Worm (Caenorhabditis elegans) whole organism, late embryonic: ENCODE data around the gene Y47C4A.1.
"Not testable (repeated sequence)": the region's sequence is repeated elsewhere in the genome, so short reads cannot be mapped to it uniquely, and the experiment has no call there.

Source experiments
- F13H6.1 ChIP-seq: sonication (generic microtip); optimal IDR thresholded peaks from 2 replicates; lab custom pipeline; 2016; ENCODE audit warnings: missing genetic modification characterization, missing compliant biosample characterization
- K02D7.2 ChIP-seq: sonication (generic microtip); optimal IDR thresholded peaks from 2 replicates; lab custom pipeline; 2017; ENCODE audit warnings: mild to moderate bottlenecking, missing genetic modification characterization, missing compliant biosample characterization
- K09A11.1 ChIP-seq: sonication (generic microtip); optimal IDR thresholded peaks from 2 replicates; lab custom pipeline; 2017; ENCODE audit warnings: antibody characterized with exemption, mild to moderate bottlenecking, missing genetic modification characterization, missing compliant biosample characterization; ENCODE audit not compliant: insufficient read depth
- T23F11.4 ChIP-seq: fragments of 200-800 bp; sonication (Bioruptor generic); optimal IDR thresholded peaks from 2 replicates; lab custom pipeline; 2018; ENCODE audit warnings: mild to moderate bottlenecking, missing genetic modification characterization, missing compliant biosample characterization
- ahr-1 ChIP-seq: sonication (generic microtip); optimal IDR thresholded peaks from 2 replicates; lab custom pipeline; 2016; ENCODE audit warnings: missing genetic modification characterization, missing compliant biosample characterization
- ceh-14 ChIP-seq: sonication (generic microtip); optimal IDR thresholded peaks from 2 replicates; lab custom pipeline; 2016; ENCODE audit warnings: missing genotype, missing genetic modification characterization, missing compliant biosample characterization
- ceh-2 ChIP-seq: sonication (generic microtip); optimal IDR thresholded peaks from 2 replicates; lab custom pipeline; 2016; ENCODE audit warnings: missing genotype, missing genetic modification characterization, missing compliant biosample characterization
- ceh-45 ChIP-seq: fragments of 200-800 bp; sonication (Bioruptor generic); IDR thresholded peaks from 2 replicates; pipeline ENCODE4 v1.3.6; 2022; ENCODE audit warnings: missing genetic modification reagents, missing genetic modification characterization, missing compliant biosample characterization
- ceh-48 ChIP-seq: sonication (generic microtip); optimal IDR thresholded peaks from 2 replicates; lab custom pipeline; 2016; ENCODE audit warnings: missing genetic modification characterization, inconsistent platforms, missing compliant biosample characterization
- ceh-9 ChIP-seq: sonication (generic microtip); optimal IDR thresholded peaks from 2 replicates; lab custom pipeline; 2016; ENCODE audit warnings: mild to moderate bottlenecking, missing genetic modification characterization, inconsistent platforms, missing compliant biosample characterization
- dmd-4 ChIP-seq: sonication (generic microtip); optimal IDR thresholded peaks from 2 replicates; lab custom pipeline; 2016; ENCODE audit warnings: borderline replicate concordance, missing genetic modification characterization, missing compliant biosample characterization
- dve-1 ChIP-seq: sonication (generic microtip); optimal IDR thresholded peaks from 2 replicates; lab custom pipeline; 2017; ENCODE audit warnings: antibody characterized with exemption, mild to moderate bottlenecking, missing genetic modification characterization, missing compliant biosample characterization
- elt-2 ChIP-seq: sonication (generic microtip); optimal IDR thresholded peaks from 2 replicates; lab custom pipeline; 2016; ENCODE audit warnings: missing genetic modification reagents, missing genetic modification characterization, missing compliant biosample characterization
- elt-4 ChIP-seq: sonication (generic microtip); optimal IDR thresholded peaks from 2 replicates; lab custom pipeline; 2016; ENCODE audit warnings: missing genetic modification characterization, missing compliant biosample characterization
- ets-4 ChIP-seq: sonication (generic microtip); optimal IDR thresholded peaks from 2 replicates; lab custom pipeline; 2016; ENCODE audit warnings: missing genetic modification characterization, missing compliant biosample characterization
- eyg-1 ChIP-seq: sonication (generic microtip); optimal IDR thresholded peaks from 2 replicates; lab custom pipeline; 2016; ENCODE audit warnings: missing genotype, missing genetic modification characterization, missing compliant biosample characterization
- fax-1 ChIP-seq: sonication (generic microtip); optimal IDR thresholded peaks from 2 replicates; lab custom pipeline; 2016; ENCODE audit warnings: missing genotype, missing genetic modification characterization, missing compliant biosample characterization
- hlh-30 ChIP-seq: sonication (generic microtip); optimal IDR thresholded peaks from 2 replicates; lab custom pipeline; 2017; ENCODE audit warnings: antibody characterized with exemption, missing genetic modification characterization, missing compliant biosample characterization; ENCODE audit not compliant: insufficient read depth
- hlh-6 ChIP-seq: sonication (generic microtip); optimal IDR thresholded peaks from 2 replicates; lab custom pipeline; 2016; ENCODE audit warnings: missing genotype, missing genetic modification characterization, missing compliant biosample characterization
- lim-6 ChIP-seq: sonication (generic microtip); optimal IDR thresholded peaks from 2 replicates; lab custom pipeline; 2016; ENCODE audit warnings: missing genetic modification characterization, missing compliant biosample characterization
- mec-3 ChIP-seq: sonication (generic microtip); optimal IDR thresholded peaks from 2 replicates; lab custom pipeline; 2016; ENCODE audit warnings: borderline replicate concordance, missing genetic modification characterization, missing compliant biosample characterization
- nhr-11 ChIP-seq: fragments of 150-350 bp; optimal IDR thresholded peaks from 2 replicates; lab custom pipeline; 2014; ENCODE audit warnings: missing biosample characterization, missing genetic modification characterization
- npax-4 ChIP-seq: sonication (generic microtip); optimal IDR thresholded peaks from 2 replicates; lab custom pipeline; 2016; ENCODE audit warnings: missing genetic modification characterization, missing compliant biosample characterization
- odd-2 ChIP-seq: sonication (generic microtip); optimal IDR thresholded peaks from 2 replicates; lab custom pipeline; 2017; ENCODE audit warnings: antibody characterized with exemption, mild to moderate bottlenecking, missing genetic modification characterization, missing compliant biosample characterization
- pag-3 ChIP-seq: sonication (generic microtip); optimal IDR thresholded peaks from 2 replicates; lab custom pipeline; 2016; ENCODE audit warnings: missing compliant biosample characterization, missing genetic modification characterization, borderline replicate concordance
- pax-1 ChIP-seq: fragments of 150-350 bp; optimal IDR thresholded peaks from 2 replicates; lab custom pipeline; 2014; ENCODE audit warnings: missing biosample characterization, missing genetic modification characterization
- ref-2 ChIP-seq: sonication (generic microtip); optimal IDR thresholded peaks from 2 replicates; lab custom pipeline; 2016; ENCODE audit warnings: missing genetic modification characterization, missing compliant biosample characterization
- rnt-1 ChIP-seq: sonication (generic microtip); optimal IDR thresholded peaks from 2 replicates; lab custom pipeline; 2016; ENCODE audit warnings: missing genetic modification characterization, missing compliant biosample characterization
- sdc-2 ChIP-seq: sonication (generic microtip); optimal IDR thresholded peaks from 2 replicates; lab custom pipeline; 2016; ENCODE audit warnings: missing genotype, missing genetic modification characterization, missing compliant biosample characterization
- syd-9 ChIP-seq: sonication (generic microtip); optimal IDR thresholded peaks from 2 replicates; lab custom pipeline; 2016; ENCODE audit warnings: mild to moderate bottlenecking, missing genetic modification characterization, moderate library complexity, missing compliant biosample characterization
- tbx-2 ChIP-seq: sonication (generic microtip); optimal IDR thresholded peaks from 2 replicates; lab custom pipeline; 2016; ENCODE audit warnings: missing genetic modification characterization, missing compliant biosample characterization
- unc-3 ChIP-seq, 2 experiments: fragments of 200-800 bp in 1 of 2; sonication (Bioruptor generic) in 1 of 2; sonication (generic microtip) in 1 of 2; conservative IDR thresholded peaks in 1 of 2; optimal IDR thresholded peaks in 1 of 2; 2 replicates each; pipeline versions ENCODE4 v1.3.6 to Lab custom; 2016 to 2022; ENCODE audit warnings: missing compliant biosample characterization in 2 of 2, missing genetic modification characterization in 2 of 2, missing genetic modification reagents in 1 of 2
- unc-86 ChIP-seq: sonication (generic microtip); optimal IDR thresholded peaks from 2 replicates; lab custom pipeline; 2016; ENCODE audit warnings: missing genetic modification characterization, missing compliant biosample characterization
- ztf-16 ChIP-seq: sonication (generic microtip); optimal IDR thresholded peaks from 2 replicates; lab custom pipeline; 2017; ENCODE audit warnings: missing genetic modification characterization, missing compliant biosample characterization

Gene Y47C4A.1

DNA sequence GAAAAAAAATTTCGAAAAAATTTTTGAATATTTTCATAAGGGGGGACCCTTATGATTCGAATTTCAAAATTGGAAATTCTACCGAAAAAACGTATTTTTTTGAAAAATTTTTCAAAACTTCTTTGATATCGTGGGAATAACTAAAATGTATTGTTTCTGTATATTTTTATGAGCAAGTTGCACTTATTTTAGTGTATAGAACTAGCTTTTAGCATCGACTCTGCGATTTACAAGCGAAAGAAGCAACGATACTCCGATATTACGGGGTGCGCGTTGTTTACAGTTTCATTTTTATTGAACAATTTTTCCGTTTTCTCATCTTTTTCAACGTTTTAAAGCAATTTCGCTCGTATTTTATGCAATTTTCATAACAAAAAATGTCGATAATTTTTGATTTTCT is 36.2 kb upstream of the Y47C4A.1 start, which contains the start of gene M02E1.3:
TSS of gene M02E1.3 (plus strand) at position 301 of the 400 bp plus-strand sequence.
- not testable (repeated sequence) for TF ChIP-seq dve-1 (tag; lab: Kevin White, UChicago); ceh-45 (GFP tag; lab: Robert Waterston, UW); ztf-16 (tag; lab: Kevin White, UChicago)
- TF ChIP-seq, all 69 proteins: peak for 0; not testable (repeated sequence) for 69

DNA sequence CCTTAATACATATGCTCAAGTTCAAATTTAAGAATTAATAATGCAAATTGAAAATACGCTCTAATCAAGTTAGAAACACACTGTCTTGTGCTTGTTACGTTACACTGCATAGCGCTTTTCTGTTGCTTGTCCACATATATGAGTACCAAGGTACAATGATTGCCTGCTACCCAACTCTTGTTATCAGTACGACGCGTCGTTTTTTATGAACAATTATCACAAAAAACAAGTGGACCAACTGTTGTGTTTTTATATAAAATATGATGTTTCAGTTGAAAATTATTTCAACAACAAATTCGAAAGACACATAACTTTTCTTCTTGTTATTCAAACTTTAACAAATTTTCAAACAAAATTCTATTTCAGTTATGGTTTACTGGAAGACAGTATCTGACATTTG is 26.9 kb upstream of the Y47C4A.1 start, which contains the start of gene M02E1.4:
TSS of gene M02E1.4 (plus strand) at position 367 of the 400 bp plus-strand sequence.
- TF ChIP-seq pax-1 (no peak), syd-9 (tag; lab: Kevin White, UChicago) (no peak), sdc-2 (no peak), elt-4 (tag; lab: Kevin White, UChicago) (no peak), mec-3 (tag; lab: Kevin White, UChicago) (no peak), K09A11.1 (tag; lab: Kevin White, UChicago) (no peak), nhr-11 (tag; lab: Kevin White, UChicago) (no peak), odd-2 (tag; lab: Kevin White, UChicago) (no peak), eyg-1 (tag; lab: Kevin White, UChicago) (no peak), pag-3 (no peak), unc-86 (tag; lab: Kevin White, UChicago) (no peak), lim-6 (tag; lab: Kevin White, UChicago) (no peak), ref-2 (tag; lab: Kevin White, UChicago) (no peak), ceh-9 (tag; lab: Kevin White, UChicago) (no peak), tbx-2 (tag; lab: Kevin White, UChicago) (no peak), ets-4 (tag; lab: Kevin White, UChicago) (no peak), fax-1 (no peak), ceh-14 (tag; lab: Kevin White, UChicago) (no peak)

DNA sequence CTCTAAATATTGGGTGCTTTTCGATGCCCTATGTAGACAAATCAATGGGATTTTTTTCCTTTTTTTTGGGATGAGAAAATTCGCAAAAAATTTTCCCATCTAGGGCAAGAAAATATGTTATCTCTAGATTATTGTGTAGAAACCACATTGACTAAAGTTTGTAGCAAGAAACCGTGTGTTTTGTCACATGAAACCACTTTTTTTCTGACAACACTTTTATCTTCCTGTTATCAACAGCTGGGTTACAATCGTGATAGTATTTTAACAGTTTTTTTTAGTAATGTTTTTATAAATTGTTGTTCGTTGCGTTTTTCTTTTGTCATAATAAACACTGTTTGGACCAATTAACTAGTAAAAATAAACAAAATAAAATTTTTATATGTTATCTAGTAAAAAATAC is 26.2 kb upstream of the Y47C4A.1 start:
- TF ChIP-seq elt-2 (tag; lab: Kevin White, UChicago) (no peak), K02D7.2 (no peak), mec-3 (tag; lab: Kevin White, UChicago) (no peak), dmd-4 (tag; lab: Kevin White, UChicago) (no peak), npax-4 (tag; lab: Kevin White, UChicago) (no peak), T23F11.4 (no peak), ceh-2 (tag; lab: Kevin White, UChicago) (no peak), unc-3 (GFP tag; conservative IDR thresholded peaks at IDR 0.05; lab: Robert Waterston, UW) (no peak), unc-3 (tag; optimal IDR thresholded peaks at IDR 0.05; lab: Kevin White, UChicago) (no peak), F13H6.1 (no peak), ahr-1 (tag; lab: Kevin White, UChicago) (no peak), hlh-30 (tag; lab: Kevin White, UChicago) (no peak), ceh-48 (tag; lab: Kevin White, UChicago) (no peak), rnt-1 (tag; lab: Kevin White, UChicago) (no peak), tbx-2 (tag; lab: Kevin White, UChicago) (no peak), hlh-6 (tag; lab: Kevin White, UChicago) (no peak)

DNA sequence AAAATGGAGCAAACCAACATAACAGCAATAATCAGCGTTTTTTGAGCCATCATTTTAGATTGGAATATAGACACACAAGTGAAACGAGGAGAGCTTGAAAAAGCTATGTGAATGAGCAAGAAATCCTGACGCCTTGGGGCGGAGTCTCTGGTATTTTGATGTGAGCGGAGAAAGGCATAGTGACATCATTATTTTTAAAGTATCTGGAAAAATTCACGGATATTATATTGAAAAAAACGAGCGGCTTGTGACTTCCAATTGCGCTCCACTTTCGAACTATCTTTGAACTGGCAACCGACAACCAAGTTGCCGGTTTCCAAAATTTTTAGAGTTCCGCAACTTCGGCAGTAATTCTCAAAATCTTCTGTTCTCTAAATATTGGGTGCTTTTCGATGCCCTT is 25.2 kb upstream of the Y47C4A.1 start, which contains the start of gene nlp-64:
TSS of gene nlp-64 (minus strand) at position 101 of the 400 bp plus-strand sequence.
- no peak for TF ChIP-seq ztf-16 (tag; lab: Kevin White, UChicago)
- no peak for TF ChIP-seq ceh-9 (tag; lab: Kevin White, UChicago)
